Fruit fly (Drosophila melanogaster) whole organism: ENCODE data around the gene spi.

Experiments
- CG8478 ChIP-seq: fragments of >200 bp; optimal IDR thresholded peaks from 2 replicates; lab custom pipeline; 2018; ENCODE audit warnings: inconsistent platforms
- EcR ChIP-seq, 2 experiments: fragments of >200 bp; optimal IDR thresholded peaks; 2 replicates each; lab custom pipeline; 2017; ENCODE audit warnings: missing biosample characterization in 2 of 2, missing genetic modification characterization in 2 of 2, missing genetic modification reagents in 2 of 2
- pan ChIP-seq: fragments of >200 bp; optimal IDR thresholded peaks from 2 replicates; lab custom pipeline; 2017
- usp ChIP-seq: fragments of >200 bp; optimal IDR thresholded peaks from 2 replicates; lab custom pipeline; 2017; ENCODE audit warnings: missing biosample characterization, missing genetic modification characterization, mixed read lengths

- no peak for TF ChIP-seq EcR (GFP tag; optimal IDR thresholded peaks at IDR 0.05; lab: Kevin White, UChicago)
- no peak for TF ChIP-seq CG8478 (lab: Kevin White, UChicago)
- TF ChIP-seq usp (GFP tag; lab: Kevin White, UChicago) = no peak
- no peak for TF ChIP-seq pan (lab: Kevin White, UChicago)
Measured at dm6 chr2L:19606318-19606717, 29.2 kb upstream of the spi start, which contains the start of gene CG46244.
